Worm (Caenorhabditis elegans) whole organism, early embryonic: ENCODE measurements around the gene chhy-1.

ENCODE experiments used
- B0310.2 ChIP-seq: sonication (generic microtip); optimal IDR thresholded peaks from 2 replicates; lab custom pipeline; 2016; ENCODE audit warnings: mild to moderate bottlenecking, missing genetic modification characterization, missing compliant biosample characterization
- F13C5.2 ChIP-seq: sonication (generic microtip); optimal IDR thresholded peaks from 2 replicates; lab custom pipeline; 2017; ENCODE audit warnings: mild to moderate bottlenecking, missing genetic modification characterization, inconsistent platforms, missing compliant biosample characterization
- aly-1 ChIP-seq: sonication (generic microtip); optimal IDR thresholded peaks from 2 replicates; lab custom pipeline; 2016; ENCODE audit warnings: missing genetic modification characterization, missing compliant biosample characterization
- ama-1 ChIP-seq: fragments of 150-350 bp; optimal IDR thresholded peaks from 2 replicates; lab custom pipeline; 2014
- ceh-13 ChIP-seq: fragments of 200-800 bp; sonication (Bioruptor generic); optimal IDR thresholded peaks from 2 replicates; lab custom pipeline; 2018; ENCODE audit warnings: mild to moderate bottlenecking, missing genetic modification characterization, missing compliant biosample characterization
- ceh-36 ChIP-seq: sonication (generic microtip); optimal IDR thresholded peaks from 2 replicates; lab custom pipeline; 2016; ENCODE audit warnings: missing genetic modification characterization, inconsistent platforms, missing compliant biosample characterization
- ets-7 ChIP-seq: sonication (generic microtip); optimal IDR thresholded peaks from 2 replicates; lab custom pipeline; 2016; ENCODE audit warnings: missing genotype, missing genetic modification characterization, missing compliant biosample characterization
- flt-1 ChIP-seq: fragments of 200-800 bp; sonication (Bioruptor generic); IDR thresholded peaks from 2 replicates; pipeline ENCODE4 v1.3.6; 2022; ENCODE audit warnings: missing genetic modification characterization, missing compliant biosample characterization
- hmbx-1 ChIP-seq: sonication (generic microtip); optimal IDR thresholded peaks from 2 replicates; lab custom pipeline; 2016; ENCODE audit warnings: mild to moderate bottlenecking, missing genetic modification characterization, missing compliant biosample characterization
- hmg-4 ChIP-seq: fragments of 200-800 bp; sonication (Bioruptor generic); optimal IDR thresholded peaks from 2 replicates; lab custom pipeline; 2018; ENCODE audit warnings: mild to moderate bottlenecking, missing genetic modification characterization, missing compliant biosample characterization
- hnd-1 ChIP-seq: sonication (generic microtip); optimal IDR thresholded peaks from 2 replicates; lab custom pipeline; 2016; ENCODE audit warnings: missing genetic modification characterization, missing compliant biosample characterization
- pes-1 ChIP-seq: fragments of 200-800 bp; sonication (Bioruptor generic); IDR thresholded peaks from 2 replicates; pipeline ENCODE4 v1.3.6; 2022; ENCODE audit warnings: missing genetic modification reagents, missing genetic modification characterization, missing compliant biosample characterization
- scrt-1 ChIP-seq: fragments of 200-800 bp; sonication (Bioruptor generic); IDR thresholded peaks from 2 replicates; pipeline ENCODE4 v1.3.6; 2022; ENCODE audit warnings: missing genetic modification characterization, missing compliant biosample characterization
- sea-1 ChIP-seq: fragments of 200-800 bp; sonication (Bioruptor generic); conservative IDR thresholded peaks from 2 replicates; pipeline ENCODE4 v1.3.6; 2022; ENCODE audit warnings: missing genetic modification characterization, missing compliant biosample characterization
- tbx-11 ChIP-seq: fragments of 200-800 bp; sonication (Bioruptor generic); IDR thresholded peaks from 2 replicates; pipeline ENCODE4 v1.3.6; 2022; ENCODE audit warnings: missing genetic modification characterization, missing compliant biosample characterization
- tbx-37 ChIP-seq: fragments of 200-800 bp; sonication (Bioruptor generic); conservative IDR thresholded peaks from 2 replicates; pipeline ENCODE4 v1.3.6; 2022; ENCODE audit warnings: missing genetic modification reagents, missing genetic modification characterization, missing compliant biosample characterization
- tra-4 ChIP-seq: sonication (generic microtip); optimal IDR thresholded peaks from 2 replicates; lab custom pipeline; 2017; ENCODE audit warnings: missing genetic modification characterization, missing compliant biosample characterization

Gene chhy-1

ce11 chrII:8617516-8617915, at the start of gene chhy-1:
chhy-1 (minus strand) TSS chrII:8617616.
- TF ChIP-seq ceh-13 (GFP tag; lab: Kevin White, UChicago) (no peak), tra-4 (no peak), ceh-36 (tag; lab: Kevin White, UChicago) (no peak), pes-1 (GFP tag; lab: Robert Waterston, UW) (no peak), hmbx-1 (tag; lab: Kevin White, UChicago) (no peak), aly-1 (tag; lab: Kevin White, UChicago) (no peak), B0310.2 (tag; lab: Kevin White, UChicago) (no peak), ama-1 (no peak)

ce11 chrII:8664533-8664932, 47.1 kb upstream of the chhy-1 start, which contains the start of gene etc-1:
etc-1 (plus strand) TSS chrII:8664833.
- TF ChIP-seq pes-1 (GFP tag; lab: Robert Waterston, UW) (no peak), hnd-1 (tag; lab: Kevin White, UChicago) (no peak), hmg-4 (GFP tag; lab: Kevin White, UChicago) (no peak), sea-1 (no peak), tbx-11 (GFP tag; lab: Robert Waterston, UW) (no peak), B0310.2 (tag; lab: Kevin White, UChicago) (no peak), tbx-37 (no peak), flt-1 (GFP tag; lab: Robert Waterston, UW) (no peak), scrt-1 (GFP tag; lab: Robert Waterston, UW) (no peak), tra-4 (no peak), aly-1 (tag; lab: Kevin White, UChicago) (no peak), ceh-13 (GFP tag; lab: Kevin White, UChicago) (no peak), ama-1 (no peak), ceh-36 (tag; lab: Kevin White, UChicago) (no peak), hmbx-1 (tag; lab: Kevin White, UChicago) (no peak), ets-7 (no peak), F13C5.2 (tag; lab: Kevin White, UChicago) (no peak)

- TF ChIP-seq ama-1 (no peak), ets-7 (no peak), ceh-36 (tag; lab: Kevin White, UChicago) (no peak), pes-1 (GFP tag; lab: Robert Waterston, UW) (no peak), B0310.2 (tag; lab: Kevin White, UChicago) (no peak), hnd-1 (tag; lab: Kevin White, UChicago) (no peak), flt-1 (GFP tag; lab: Robert Waterston, UW) (no peak), ceh-13 (GFP tag; lab: Kevin White, UChicago) (no peak), hmbx-1 (tag; lab: Kevin White, UChicago) (no peak), sea-1 (no peak), tbx-37 (no peak), hmg-4 (GFP tag; lab: Kevin White, UChicago) (no peak), tra-4 (no peak), F13C5.2 (tag; lab: Kevin White, UChicago) (no peak), tbx-11 (GFP tag; lab: Robert Waterston, UW) (no peak), scrt-1 (GFP tag; lab: Robert Waterston, UW) (no peak), aly-1 (tag; lab: Kevin White, UChicago) (no peak)
These were observed 44.1 kb upstream of the chhy-1 start, which contains the start of the genes piga-1 and eif-2Bepsilon for ce11 chrII:8661539-8661938. piga-1 (minus strand) TSS chrII:8661712. eif-2Bepsilon (plus strand) TSS chrII:8661869.

- no peak for TF ChIP-seq ama-1
- TF ChIP-seq sea-1, result no peak
- TF ChIP-seq scrt-1 (GFP tag; lab: Robert Waterston, UW), result no peak
- no peak for TF ChIP-seq F13C5.2 (tag; lab: Kevin White, UChicago)
- TF ChIP-seq hmbx-1 (tag; lab: Kevin White, UChicago), result no peak
- TF ChIP-seq ets-7, result no peak
- no peak for TF ChIP-seq aly-1 (tag; lab: Kevin White, UChicago)
- no peak for TF ChIP-seq tbx-11 (GFP tag; lab: Robert Waterston, UW)
- TF ChIP-seq hmg-4 (GFP tag; lab: Kevin White, UChicago), result no peak
- TF ChIP-seq flt-1 (GFP tag; lab: Robert Waterston, UW), result no peak
- no peak for TF ChIP-seq ceh-13 (GFP tag; lab: Kevin White, UChicago)
- no peak for TF ChIP-seq tra-4
- TF ChIP-seq B0310.2 (tag; lab: Kevin White, UChicago), result no peak
- no peak for TF ChIP-seq tbx-37
- TF ChIP-seq hnd-1 (tag; lab: Kevin White, UChicago), result no peak
- no peak for TF ChIP-seq ceh-36 (tag; lab: Kevin White, UChicago)
- TF ChIP-seq pes-1 (GFP tag; lab: Robert Waterston, UW), result no peak
These were observed 41.4 kb upstream of the chhy-1 start, which contains the start of gene atg-10 for ce11 chrII:8658835-8659234. atg-10 (plus strand) TSS chrII:8659135.

- no peak for TF ChIP-seq ama-1
- TF ChIP-seq ceh-36 (tag; lab: Kevin White, UChicago), result no peak
- TF ChIP-seq scrt-1 (GFP tag; lab: Robert Waterston, UW), result no peak
- TF ChIP-seq ets-7, result no peak
- no peak for TF ChIP-seq tbx-11 (GFP tag; lab: Robert Waterston, UW)
- no peak for TF ChIP-seq pes-1 (GFP tag; lab: Robert Waterston, UW)
- no peak for TF ChIP-seq flt-1 (GFP tag; lab: Robert Waterston, UW)
- TF ChIP-seq sea-1, result no peak
- TF ChIP-seq hmbx-1 (tag; lab: Kevin White, UChicago), result no peak
- no peak for TF ChIP-seq hnd-1 (tag; lab: Kevin White, UChicago)
- TF ChIP-seq aly-1 (tag; lab: Kevin White, UChicago), result no peak
- no peak for TF ChIP-seq tbx-37
- no peak for TF ChIP-seq F13C5.2 (tag; lab: Kevin White, UChicago)
- no peak for TF ChIP-seq B0310.2 (tag; lab: Kevin White, UChicago)
These were observed 33.3 kb upstream of the chhy-1 start, which contains the start of gene pyr-1 for ce11 chrII:8650644-8651159. pyr-1 (plus strand) TSS chrII:8651109.

- no peak for TF ChIP-seq flt-1 (GFP tag; lab: Robert Waterston, UW)
- no peak for TF ChIP-seq hmbx-1 (tag; lab: Kevin White, UChicago)
- TF ChIP-seq ets-7, result no peak
- no peak for TF ChIP-seq hmg-4 (GFP tag; lab: Kevin White, UChicago)
- no peak for TF ChIP-seq sea-1
- TF ChIP-seq hnd-1 (tag; lab: Kevin White, UChicago), result no peak
- TF ChIP-seq tra-4, result no peak
These were observed 31.4 kb upstream of the chhy-1 start for ce11 chrII:8648843-8649242.

- TF ChIP-seq B0310.2 (tag; lab: Kevin White, UChicago) (no peak), aly-1 (tag; lab: Kevin White, UChicago) (no peak), ceh-13 (GFP tag; lab: Kevin White, UChicago) (no peak), ama-1 (no peak), tbx-37 (no peak), ets-7 (no peak), sea-1 (no peak), hmg-4 (GFP tag; lab: Kevin White, UChicago) (no peak), F13C5.2 (tag; lab: Kevin White, UChicago) (no peak), pes-1 (GFP tag; lab: Robert Waterston, UW) (no peak)
These were observed 29.0 kb upstream of the chhy-1 start for ce11 chrII:8646437-8646836.
